Fruit fly (Drosophila melanogaster): ENCODE measurements around the gene CG17129.

The CG17129 gene

DNA sequence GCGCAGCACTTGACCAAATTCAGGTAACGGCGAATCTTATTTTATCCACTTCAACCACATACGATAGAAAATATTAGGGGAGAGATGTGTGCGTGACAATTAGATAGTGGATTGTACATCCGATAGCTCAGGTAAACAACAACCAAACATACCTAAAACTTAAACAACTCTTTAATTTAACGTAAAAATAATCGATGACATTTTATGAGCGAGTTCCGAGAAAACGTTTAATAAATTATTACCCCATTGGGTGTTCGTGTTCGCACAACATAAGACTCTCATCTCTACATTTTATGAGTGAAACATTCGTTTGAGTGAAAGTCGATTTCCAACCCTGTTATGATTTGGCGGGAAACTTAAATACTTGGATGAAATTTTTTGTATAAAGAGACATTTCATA is at the start of gene CG17129:
Gene CG17129 (minus strand): TSS at position 69 of the 400 bp plus-strand sequence.
- TF ChIP-seq fd96Ca (GFP tag; IDR thresholded peaks at IDR 0.05) (peak; percentile 40; the same call in 1 of the 3 replicates), CG8301 (tag; optimal IDR thresholded peaks at IDR 0.05) (peak; percentile 36), CG9948 (tag; optimal IDR thresholded peaks at IDR 0.05) (no peak), Pif1A (GFP tag; optimal IDR thresholded peaks at IDR 0.05) (peak; percentile 7), CG14655 (GFP tag; optimal IDR thresholded peaks at IDR 0.05) (peak; percentile 6), EcR (GFP tag; optimal IDR thresholded peaks at IDR 0.05) (no peak), CG34367 (tag; optimal IDR thresholded peaks at IDR 0.05) (no peak), CG4496 (GFP tag; IDR thresholded peaks at IDR 0.05) (no peak; the same call in 2 of the 3 replicates), CG32121 (GFP tag; IDR thresholded peaks at IDR 0.05) (peak; percentile 32; the same call in 1 of the 2 replicates), CG8159 (tag; optimal IDR thresholded peaks at IDR 0.05) (peak; percentile 3), gl (tag; optimal IDR thresholded peaks at IDR 0.05) (no peak), CG12605 (GFP tag; IDR thresholded peaks at IDR 0.05) (no peak), CG13204 (GFP tag; optimal IDR thresholded peaks at IDR 0.05) (no peak), CG17806 (tag; optimal IDR thresholded peaks at IDR 0.05) (no peak), rn (GFP tag; IDR thresholded peaks at IDR 0.05) (peak; percentile 34; the same call in 1 of the 2 replicates), Ets98B (GFP tag; IDR thresholded peaks at IDR 0.05) (peak; percentile 40; the same call in 1 of the 2 replicates), Snoo (tag; optimal IDR thresholded peaks at IDR 0.05) (no peak)

DNA sequence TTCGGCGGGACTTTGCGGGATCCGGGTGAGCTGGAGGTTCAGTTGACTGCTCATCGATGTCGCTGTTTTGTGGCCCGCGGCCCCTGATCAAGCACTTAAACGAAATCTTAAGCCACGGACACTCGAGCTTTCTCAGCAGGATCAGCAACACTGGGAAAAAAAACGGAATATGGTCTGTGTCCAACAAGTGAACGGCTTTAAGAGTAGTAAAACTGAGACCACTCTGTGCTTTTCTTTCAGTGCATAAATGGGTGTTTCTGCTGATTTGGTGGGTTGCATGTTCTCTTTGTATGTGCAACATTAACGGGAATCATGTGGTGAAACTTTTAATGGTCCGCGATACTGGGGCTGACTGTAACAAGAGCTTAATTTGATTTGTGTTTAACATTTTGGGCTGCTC is 49.2 kb upstream of the CG17129 start:
- TF ChIP-seq Ets98B (GFP tag; IDR thresholded peaks at IDR 0.05) = no peak
- no peak for TF ChIP-seq gl (tag; optimal IDR thresholded peaks at IDR 0.05)
- TF ChIP-seq CG9948 (tag; optimal IDR thresholded peaks at IDR 0.05) = peak; percentile 0
- TF ChIP-seq CG4496 (GFP tag; IDR thresholded peaks at IDR 0.05) = no peak
- TF ChIP-seq Pif1B (GFP tag; optimal IDR thresholded peaks at IDR 0.05) = no peak
- no peak for TF ChIP-seq D1 (tag; optimal IDR thresholded peaks at IDR 0.05)
- no peak for TF ChIP-seq EcR (GFP tag; optimal IDR thresholded peaks at IDR 0.05)
- TF ChIP-seq CG17806 (tag; optimal IDR thresholded peaks at IDR 0.05) = peak; percentile 9
- no peak for TF ChIP-seq CG13204 (GFP tag; optimal IDR thresholded peaks at IDR 0.05)
- no peak for TF ChIP-seq Pif1A (GFP tag; optimal IDR thresholded peaks at IDR 0.05)
- TF ChIP-seq Snoo (tag; optimal IDR thresholded peaks at IDR 0.05) = peak; percentile 32

DNA sequence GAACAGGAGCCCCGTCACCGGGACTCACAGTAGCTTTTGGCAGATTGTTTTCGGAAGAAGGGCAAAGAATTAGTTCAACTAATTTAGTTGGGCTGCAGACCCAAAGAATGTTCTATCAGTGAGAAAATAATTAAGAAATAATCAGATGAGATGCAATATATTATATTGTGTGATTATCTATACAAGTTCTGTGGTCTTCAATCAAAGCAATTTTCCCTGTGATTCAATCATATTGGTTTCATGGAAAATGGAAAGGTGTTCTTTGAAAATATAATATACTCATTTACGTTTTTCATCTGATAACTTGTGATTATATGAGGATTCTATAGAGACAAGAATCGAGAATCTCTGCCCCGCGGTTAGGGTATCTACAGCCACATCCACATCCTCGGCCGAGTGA is 48.5 kb upstream of the CG17129 start:
- TF ChIP-seq CG8159 (tag; optimal IDR thresholded peaks at IDR 0.05) (peak; percentile 13), CG4496 (GFP tag; IDR thresholded peaks at IDR 0.05) (no peak)

DNA sequence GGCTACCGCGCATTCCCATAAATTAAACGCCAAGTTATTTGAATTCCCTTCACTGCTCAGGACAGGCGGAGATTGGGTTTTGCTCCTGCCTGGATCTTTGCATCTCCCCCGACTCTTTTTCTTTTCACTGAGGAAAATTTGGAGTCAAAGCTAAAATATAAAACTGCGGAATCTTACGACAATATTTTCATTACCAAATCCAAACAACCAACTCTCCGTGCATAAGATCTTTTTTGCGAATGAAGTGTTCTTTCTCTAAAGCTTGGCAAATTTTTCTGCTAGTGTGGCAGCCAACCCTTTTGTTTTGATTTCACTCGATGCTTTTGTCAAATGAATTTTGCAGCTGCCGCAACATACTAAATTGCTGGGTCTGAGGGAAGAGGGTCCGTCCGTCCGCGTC is 47.7 kb upstream of the CG17129 start:
- TF ChIP-seq CG8159 (tag; optimal IDR thresholded peaks at IDR 0.05) = peak; percentile 47
- no peak for TF ChIP-seq EcR (GFP tag; optimal IDR thresholded peaks at IDR 0.05)
- TF ChIP-seq CG14655 (GFP tag; optimal IDR thresholded peaks at IDR 0.05) = no peak
- no peak for TF ChIP-seq Ets98B (GFP tag; IDR thresholded peaks at IDR 0.05)
- TF ChIP-seq Snoo (tag; optimal IDR thresholded peaks at IDR 0.05) = peak; percentile 72
- no peak for TF ChIP-seq CG13204 (GFP tag; optimal IDR thresholded peaks at IDR 0.05)
- peak; percentile 30 for TF ChIP-seq CG9948 (tag; optimal IDR thresholded peaks at IDR 0.05)
- TF ChIP-seq Pif1B (GFP tag; optimal IDR thresholded peaks at IDR 0.05) = peak; percentile 40
- no peak for TF ChIP-seq CG32121 (GFP tag; IDR thresholded peaks at IDR 0.05)
- no peak for TF ChIP-seq CG8301 (tag; optimal IDR thresholded peaks at IDR 0.05)
- TF ChIP-seq CG34367 (tag; optimal IDR thresholded peaks at IDR 0.05) = peak; percentile 19
- no peak for TF ChIP-seq fd96Ca (GFP tag; IDR thresholded peaks at IDR 0.05)
- peak; percentile 31 for TF ChIP-seq CG15710 (tag; optimal IDR thresholded peaks at IDR 0.05)
- TF ChIP-seq CG10348 (GFP tag; IDR thresholded peaks at IDR 0.05) = no peak
- no peak for TF ChIP-seq CG4496 (GFP tag; IDR thresholded peaks at IDR 0.05)
- no peak for TF ChIP-seq D1 (tag; optimal IDR thresholded peaks at IDR 0.05)
- TF ChIP-seq rn (GFP tag; IDR thresholded peaks at IDR 0.05) = no peak
- no peak for TF ChIP-seq CG12605 (GFP tag; IDR thresholded peaks at IDR 0.05)
- peak; percentile 46 for TF ChIP-seq Pif1A (GFP tag; optimal IDR thresholded peaks at IDR 0.05)
- TF ChIP-seq gl (tag; optimal IDR thresholded peaks at IDR 0.05) = no peak
- TF ChIP-seq CG17806 (tag; optimal IDR thresholded peaks at IDR 0.05) = peak; percentile 64

DNA sequence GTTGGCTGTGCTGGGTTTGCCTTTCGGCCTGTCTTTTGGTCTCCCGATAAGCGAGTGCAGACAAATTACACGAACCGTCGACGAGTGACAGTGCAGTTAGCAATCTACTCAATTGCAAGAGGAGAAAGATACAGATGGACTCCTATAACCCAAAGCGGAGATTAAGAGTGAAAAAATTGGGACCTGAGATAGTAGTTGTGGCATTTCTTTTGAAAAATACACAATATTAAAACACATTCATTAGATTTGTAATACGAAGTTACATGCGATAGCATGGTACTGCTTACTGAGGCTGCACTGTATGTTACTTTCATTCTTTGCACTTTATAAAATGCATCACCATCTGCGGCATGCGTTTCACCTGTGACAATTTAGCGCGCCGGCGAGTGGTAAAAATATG is 47.1 kb upstream of the CG17129 start:
- TF ChIP-seq Snoo (tag; optimal IDR thresholded peaks at IDR 0.05) (peak; percentile 56), Pif1A (GFP tag; optimal IDR thresholded peaks at IDR 0.05) (peak; percentile 18), CG10348 (GFP tag; IDR thresholded peaks at IDR 0.05) (no peak)

DNA sequence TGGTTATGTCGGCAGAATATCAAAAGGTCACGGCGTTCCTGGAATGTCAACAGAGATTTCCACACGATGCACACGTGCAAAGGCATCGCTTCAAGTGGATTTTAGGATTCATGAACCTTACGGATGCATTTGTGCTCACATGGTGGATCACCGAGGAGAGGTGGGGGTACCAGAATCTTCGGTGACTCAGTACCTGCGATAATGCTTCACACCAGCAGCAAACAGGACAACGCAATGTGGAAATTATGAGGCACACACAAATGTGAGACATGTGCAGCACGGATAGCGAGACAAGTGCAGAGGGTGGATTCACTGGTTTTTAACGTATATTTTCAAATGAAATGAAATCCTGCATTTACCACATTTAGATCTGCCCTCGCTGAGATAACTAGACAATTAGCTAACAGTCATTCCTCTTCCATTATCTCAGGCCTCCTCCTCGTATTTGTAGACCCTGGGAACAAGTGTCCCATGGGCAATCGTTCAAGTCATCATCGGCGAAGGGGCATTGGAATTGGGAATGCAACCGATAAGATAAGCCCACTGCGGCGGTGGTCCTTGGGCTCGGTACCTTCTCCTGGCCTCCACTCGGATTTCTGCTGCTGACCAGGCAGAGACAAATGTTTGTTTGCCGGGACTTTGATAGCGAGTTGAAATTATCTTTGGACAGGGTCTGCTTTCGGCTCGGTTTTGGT is 46.5 kb upstream of the CG17129 start:
- TF ChIP-seq CG15710 (tag; optimal IDR thresholded peaks at IDR 0.05) (no peak), CG17806 (tag; optimal IDR thresholded peaks at IDR 0.05) (no peak), CG13204 (GFP tag; optimal IDR thresholded peaks at IDR 0.05) (no peak), CG10348 (GFP tag; IDR thresholded peaks at IDR 0.05) (no peak), Pif1A (GFP tag; optimal IDR thresholded peaks at IDR 0.05) (no peak), fd96Ca (GFP tag; IDR thresholded peaks at IDR 0.05) (no peak), Pif1B (GFP tag; optimal IDR thresholded peaks at IDR 0.05) (no peak), CG9948 (tag; optimal IDR thresholded peaks at IDR 0.05) (no peak), Ets98B (GFP tag; IDR thresholded peaks at IDR 0.05) (no peak), CG12605 (GFP tag; IDR thresholded peaks at IDR 0.05) (no peak), CG8159 (tag; optimal IDR thresholded peaks at IDR 0.05) (no peak), EcR (GFP tag; optimal IDR thresholded peaks at IDR 0.05) (no peak)
